Worm (Caenorhabditis elegans): Measurements from ENCODE around the gene dpy-7.

dpy-7 gene

DNA sequence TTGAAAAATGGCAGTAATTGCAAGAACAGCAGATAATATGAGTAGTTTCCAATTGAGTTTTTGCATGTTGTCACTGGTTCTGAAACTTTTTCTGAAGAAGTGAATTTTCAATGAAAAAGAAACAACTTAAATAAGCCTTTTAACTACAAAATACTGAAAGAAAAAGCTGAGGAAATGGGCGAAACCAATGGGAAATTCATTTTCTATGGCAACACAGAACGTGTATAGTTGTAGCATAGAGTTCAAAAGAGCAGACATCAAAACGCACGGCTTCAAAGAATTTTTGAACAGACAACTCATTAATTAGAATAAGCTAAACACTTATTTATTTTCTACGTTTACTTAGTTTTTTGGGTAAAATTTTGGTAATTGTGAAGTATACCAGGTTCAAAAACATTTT, 44.6 kb downstream of the dpy-7 start, which contains the start of gene F48E3.2:
TSS of gene F48E3.2 (minus strand) at position 101 of the 400 bp plus-strand sequence.
- no peak for TF ChIP-seq efl-1 (optimal IDR thresholded peaks at IDR 0.05)
- peak in 1 of 2 experiments; percentile 27 for TF ChIP-seq efl-1 (GFP tag; optimal IDR thresholded peaks at IDR 0.05 in 1 of 2)
- no peak for TF ChIP-seq pax-3 (tag; optimal IDR thresholded peaks at IDR 0.05)

DNA sequence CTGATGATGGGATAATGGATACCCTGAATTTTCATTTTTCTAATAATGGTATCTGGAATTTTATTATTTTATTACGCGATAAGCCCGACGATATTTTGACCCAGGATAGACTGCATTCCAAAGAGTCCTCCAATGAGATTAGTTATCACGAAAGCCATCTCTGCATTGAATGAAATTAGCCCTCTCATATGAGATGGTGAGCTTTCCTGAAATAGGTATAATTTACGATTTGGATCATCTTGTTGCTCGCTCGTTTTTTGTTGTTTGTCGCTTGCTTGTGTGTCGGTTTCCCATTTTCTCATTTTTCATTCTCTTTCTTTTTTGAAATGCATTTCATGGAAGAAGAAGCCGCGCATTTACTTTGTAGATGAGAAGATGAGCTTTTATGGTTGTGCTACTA, 46.1 kb downstream of the dpy-7 start:
- TF ChIP-seq lin-14 (GFP tag; optimal IDR thresholded peaks at IDR 0.05) = peak; percentile 58
- no peak for TF ChIP-seq elt-3 (tag; optimal IDR thresholded peaks at IDR 0.05)
- no peak for TF ChIP-seq sox-4 (tag; optimal IDR thresholded peaks at IDR 0.05)
- no peak for TF ChIP-seq efl-3 (GFP tag; optimal IDR thresholded peaks at IDR 0.05)

Measured in whole organism, L1 larva.